Fruit fly (Drosophila melanogaster) Kc167 (cell line): Measurements from ENCODE around the gene mip130.
A peak's percentile ranks its signal among the peaks of the same experiment; 100 is the strongest.

Experiments used
- Myc ChIP-seq: fragments of >200 bp; optimal IDR thresholded peaks from 2 replicates; lab custom pipeline; 2017; ENCODE audit warnings: missing external identifiers
- Sin3A ChIP-seq: fragments of >200 bp; optimal IDR thresholded peaks from 2 replicates; lab custom pipeline; 2018; ENCODE audit warnings: missing external identifiers
- h ChIP-seq: fragments of >200 bp; optimal IDR thresholded peaks from 3 replicates; lab custom pipeline; 2018; ENCODE audit warnings: missing external identifiers
- insv ChIP-seq: fragments of >200 bp; optimal IDR thresholded peaks from 3 replicates; lab custom pipeline; 2018; ENCODE audit warnings: missing external identifiers
- psq ChIP-seq: fragments of >200 bp; optimal IDR thresholded peaks from 2 replicates; lab custom pipeline; 2017; ENCODE audit warnings: missing external identifiers
- ttk ChIP-seq: sonication (Bioruptor generic); optimal IDR thresholded peaks from 2 replicates; lab custom pipeline; 2017; ENCODE audit warnings: missing external identifiers

Gene mip130

DNA sequence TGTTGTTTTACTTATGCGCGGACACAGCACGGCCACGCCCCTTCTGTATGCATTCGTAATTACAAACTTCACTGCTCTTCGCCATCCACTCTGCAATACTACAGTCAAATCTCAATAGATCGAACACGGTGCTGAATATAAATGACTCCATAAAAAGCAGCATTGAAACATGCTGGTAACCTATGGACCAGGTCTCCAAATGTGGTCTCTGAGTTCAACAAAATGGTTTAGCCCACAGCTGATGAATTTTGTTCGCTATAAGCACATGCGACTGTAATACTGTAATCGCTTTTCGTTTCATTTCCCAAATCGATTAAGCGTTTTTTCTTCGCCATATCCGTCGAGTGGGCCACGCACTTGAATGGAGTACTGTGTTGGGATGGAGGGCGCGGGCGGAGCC, 10.7 kb upstream of the mip130 start:
- TF ChIP-seq Sin3A (no peak), ttk (lab: Kevin White, UChicago) (no peak), psq (lab: Kevin White, UChicago) (no peak), h (lab: Kevin White, UChicago) (no peak), Myc (lab: Kevin White, UChicago) (no peak), insv (lab: Kevin White, UChicago) (no peak)

- TF ChIP-seq psq (lab: Kevin White, UChicago) = no peak
- no peak for TF ChIP-seq insv (lab: Kevin White, UChicago)
- TF ChIP-seq Myc (lab: Kevin White, UChicago) = no peak
- no peak for TF ChIP-seq h (lab: Kevin White, UChicago)
- no peak for TF ChIP-seq Sin3A
- no peak for TF ChIP-seq ttk (lab: Kevin White, UChicago)
Observed at dm6 chrX:1899445-1900085, 8.5 kb upstream of the mip130 start.

dm6 chrX:1900123-1900818, 7.8 kb upstream of the mip130 start, which contains the start of gene arm:
arm (minus strand) TSS chrX:1900646.
- TF ChIP-seq Sin3A = no peak
- no peak for TF ChIP-seq insv (lab: Kevin White, UChicago)

DNA sequence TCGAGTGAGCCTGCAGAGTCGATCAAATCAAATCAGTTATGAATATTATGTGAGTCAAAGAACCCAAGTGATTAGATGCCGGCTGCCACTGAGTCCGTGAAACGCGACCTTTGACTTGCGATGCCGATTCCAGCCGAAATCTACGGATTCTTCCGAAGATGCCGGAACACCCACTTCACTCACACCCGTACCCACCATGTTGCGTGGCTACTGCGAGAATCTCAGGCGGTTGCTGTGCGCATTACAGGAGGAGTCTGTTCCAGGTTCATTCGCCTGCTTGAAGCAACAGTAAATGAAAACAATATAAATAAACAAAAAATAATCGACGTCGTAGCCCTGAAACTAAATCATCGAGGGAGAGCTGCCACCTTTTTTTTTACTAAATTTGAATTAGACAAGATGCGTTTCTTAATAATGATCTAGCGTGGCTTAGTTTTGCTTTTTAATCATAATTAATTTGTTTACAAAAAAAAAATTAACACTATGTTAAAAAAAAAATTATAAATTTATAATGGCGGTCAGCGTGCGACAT, 6.4 kb upstream of the mip130 start, which contains the start of gene Ldaf1:
Ldaf1 (minus strand) TSS at position 307 of the 532 bp plus-strand sequence.
- TF ChIP-seq Sin3A = no peak
- TF ChIP-seq ttk (lab: Kevin White, UChicago) = no peak
- TF ChIP-seq Myc (lab: Kevin White, UChicago) = no peak
- TF ChIP-seq h (lab: Kevin White, UChicago) = no peak
- no peak for TF ChIP-seq insv (lab: Kevin White, UChicago)
- no peak for TF ChIP-seq psq (lab: Kevin White, UChicago)

DNA sequence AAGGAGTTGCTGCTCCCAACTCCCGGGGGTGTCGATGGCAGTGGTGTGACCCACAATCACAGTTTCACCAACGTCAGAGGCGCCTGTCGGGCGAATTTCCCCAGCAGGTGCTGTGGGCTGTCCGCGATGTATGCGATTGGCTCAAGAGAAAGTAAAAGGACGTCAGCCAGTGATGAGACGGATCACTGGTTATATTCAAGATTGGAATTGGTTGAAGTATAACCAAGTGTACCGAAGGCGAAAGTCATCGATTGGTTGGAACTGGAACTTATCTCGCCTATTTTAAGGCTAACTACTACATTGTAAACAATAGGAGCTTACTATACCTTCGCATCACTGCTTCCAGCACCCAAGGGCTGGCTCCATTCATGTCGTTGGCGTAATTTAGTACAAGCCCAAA, 5.0 kb upstream of the mip130 start, which contains the start of gene CG32801:
CG32801 (minus strand) TSS at position 101 of the 400 bp plus-strand sequence.
- no peak for TF ChIP-seq insv (lab: Kevin White, UChicago)
- no peak for TF ChIP-seq Myc (lab: Kevin White, UChicago)
- no peak for TF ChIP-seq h (lab: Kevin White, UChicago)
- TF ChIP-seq ttk (lab: Kevin White, UChicago) = no peak
- TF ChIP-seq Sin3A = no peak
- no peak for TF ChIP-seq psq (lab: Kevin White, UChicago)

DNA sequence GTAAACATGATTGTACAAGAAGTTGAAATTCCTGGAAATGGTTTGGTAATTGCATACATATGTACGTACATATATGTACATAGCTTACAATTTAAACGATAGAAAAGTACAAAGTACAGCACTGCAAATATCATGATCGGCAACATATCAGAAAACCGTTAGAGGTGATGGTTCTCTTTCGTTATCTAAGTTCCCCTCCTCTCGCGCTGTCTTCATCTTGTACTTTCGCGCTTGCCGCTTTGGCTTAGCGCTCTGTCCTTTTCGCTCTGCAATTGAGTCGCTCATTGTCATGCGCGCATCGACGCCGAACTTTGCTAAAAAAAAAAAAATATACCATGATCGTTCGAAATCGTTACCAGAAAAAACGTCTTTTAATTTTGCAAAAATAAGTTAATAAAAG, 4.1 kb upstream of the mip130 start:
- TF ChIP-seq insv (lab: Kevin White, UChicago) = no peak
- TF ChIP-seq Myc (lab: Kevin White, UChicago) = no peak
- no peak for TF ChIP-seq h (lab: Kevin White, UChicago)
- no peak for TF ChIP-seq psq (lab: Kevin White, UChicago)
- TF ChIP-seq ttk (lab: Kevin White, UChicago) = no peak
- no peak for TF ChIP-seq Sin3A

DNA sequence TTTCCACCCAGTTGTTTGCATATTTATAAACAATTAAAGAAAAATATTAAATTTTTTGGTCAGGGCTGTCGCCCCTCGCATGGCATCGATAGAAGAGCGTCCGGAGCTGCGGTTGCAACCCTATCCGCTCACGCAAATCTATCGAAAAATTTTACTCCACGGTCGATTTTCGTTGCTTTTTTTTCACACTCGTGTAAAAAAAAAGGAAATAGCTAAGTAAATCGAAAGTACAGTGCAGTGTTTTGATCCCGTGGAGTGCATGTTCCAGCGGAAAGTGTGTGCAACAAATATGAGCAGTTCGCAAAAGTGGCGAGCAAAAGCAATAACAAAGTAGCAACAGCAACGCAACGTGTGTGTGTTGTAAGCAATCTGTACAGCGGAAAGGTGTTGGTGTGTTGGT, 718 bp downstream of the mip130 start, which contains the start of the genes Edem1 and Rbcn-3B:
Edem1 (minus strand) TSS at position 71 of the 400 bp plus-strand sequence.
Rbcn-3B (plus strand) TSS at position 164 of the 400 bp plus-strand sequence.
- no peak for TF ChIP-seq ttk (lab: Kevin White, UChicago)
- no peak for TF ChIP-seq h (lab: Kevin White, UChicago)
- TF ChIP-seq insv (lab: Kevin White, UChicago) = no peak
- TF ChIP-seq Sin3A = no peak
- TF ChIP-seq Myc (lab: Kevin White, UChicago) = no peak
- TF ChIP-seq psq (lab: Kevin White, UChicago) = no peak

- no peak for TF ChIP-seq h (lab: Kevin White, UChicago)
- TF ChIP-seq Myc (lab: Kevin White, UChicago) = no peak
- TF ChIP-seq ttk (lab: Kevin White, UChicago) = no peak
- no peak for TF ChIP-seq psq (lab: Kevin White, UChicago)
- no peak for TF ChIP-seq insv (lab: Kevin White, UChicago)
- no peak for TF ChIP-seq Sin3A
Observed at dm6 chrX:1909533-1909932, 1.5 kb downstream of the mip130 start.

DNA sequence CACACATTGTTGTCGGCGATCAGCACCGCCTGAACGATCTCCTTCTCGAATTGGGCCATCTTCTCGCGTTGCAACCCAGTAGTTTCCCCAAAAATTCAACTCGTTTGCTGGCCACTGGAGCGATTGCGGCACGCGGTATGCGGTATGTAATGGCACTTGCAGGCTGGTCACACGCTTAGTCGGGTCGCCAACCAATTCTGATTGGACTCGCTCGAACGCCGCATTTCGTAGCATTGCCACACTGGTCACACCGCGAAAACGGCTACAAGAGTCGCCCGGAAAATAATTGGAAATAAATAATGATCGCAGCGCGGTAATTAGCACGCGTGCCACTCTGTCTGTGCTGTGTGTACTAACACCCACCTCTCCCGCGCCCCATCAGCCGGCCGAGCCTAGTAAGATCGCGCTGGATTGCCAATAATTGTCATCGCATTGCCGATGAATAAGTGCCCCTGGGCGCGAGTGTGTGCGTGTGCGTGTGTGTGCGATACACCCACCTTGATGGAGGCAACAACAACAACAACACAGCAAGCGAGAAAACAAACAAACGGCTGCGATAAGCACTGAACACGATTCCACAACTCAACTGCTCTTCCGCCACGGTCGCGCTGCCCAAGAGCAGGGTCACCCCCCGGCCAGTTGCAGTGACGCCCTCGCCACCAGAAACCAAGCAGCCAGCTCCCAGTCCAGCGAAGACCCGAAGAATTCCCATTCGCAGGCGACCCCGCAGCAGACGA, 14.9 kb downstream of the mip130 start, which contains the start of the genes eIF2Bepsilon and Ocrl:
eIF2Bepsilon (minus strand) TSS at position 110 of the 737 bp plus-strand sequence.
Ocrl (plus strand) TSS at position 217 of the 737 bp plus-strand sequence.
- TF ChIP-seq Sin3A (no peak), psq (lab: Kevin White, UChicago) (no peak), h (lab: Kevin White, UChicago) (no peak), ttk (lab: Kevin White, UChicago) (no peak), Myc (lab: Kevin White, UChicago) (no peak), insv (lab: Kevin White, UChicago) (peak; percentile 93)

DNA sequence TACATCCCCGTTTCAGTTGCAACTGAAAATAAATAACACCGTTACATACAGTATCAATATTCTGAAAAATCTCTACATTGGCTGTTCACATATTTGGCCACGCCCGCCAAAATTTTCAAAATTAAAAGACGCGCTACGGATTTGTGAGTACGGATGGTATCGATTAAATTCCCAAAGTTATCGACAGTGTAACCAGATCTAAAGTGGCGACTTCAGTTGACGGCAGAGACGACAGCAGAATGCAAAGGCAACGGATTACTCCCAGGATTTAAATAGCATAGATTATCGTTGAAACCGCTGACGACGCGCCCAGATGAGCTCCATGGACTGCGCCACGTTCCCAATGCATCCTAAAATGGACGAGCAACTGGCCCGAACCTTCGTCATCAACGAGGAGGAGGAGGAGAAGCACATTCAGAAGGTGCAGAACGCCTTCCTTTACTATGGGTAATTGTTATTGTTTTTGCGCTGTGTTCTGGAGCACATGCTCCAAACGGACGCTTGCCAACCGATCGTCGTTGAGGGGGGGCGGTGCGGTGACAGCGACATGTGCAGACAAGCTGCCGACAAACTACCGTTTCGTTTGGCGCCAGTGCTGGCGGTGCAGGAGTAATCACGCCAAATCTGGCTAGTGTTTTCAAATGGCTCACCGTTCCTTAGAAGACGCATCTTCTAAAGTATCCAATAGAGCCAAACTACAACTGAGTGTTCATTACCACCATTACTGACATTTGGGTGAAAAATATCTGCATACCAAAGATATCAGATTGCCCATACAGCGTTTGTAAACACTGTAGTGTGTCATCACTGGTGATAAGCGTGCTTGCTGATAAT, 19.7 kb downstream of the mip130 start, which contains the start of gene CG11596:
CG11596 (plus strand) TSS at position 211 of the 834 bp plus-strand sequence.
- TF ChIP-seq psq (lab: Kevin White, UChicago) (no peak), Myc (lab: Kevin White, UChicago) (no peak), ttk (lab: Kevin White, UChicago) (no peak), Sin3A (no peak), h (lab: Kevin White, UChicago) (no peak), insv (lab: Kevin White, UChicago) (no peak)
